Worm (Caenorhabditis elegans) whole organism, L2 larva: Measurements from ENCODE around the gene inx-2.

ENCODE experiments used
- C34F6.9 ChIP-seq: fragments of 150-350 bp; optimal IDR thresholded peaks from 2 replicates; lab custom pipeline; 2014; ENCODE audit warnings: missing biosample characterization, missing genetic modification characterization
- F13H6.1 ChIP-seq: sonication (generic microtip); optimal IDR thresholded peaks from 2 replicates; lab custom pipeline; 2016; ENCODE audit warnings: missing genetic modification characterization, missing compliant biosample characterization
- R02D3.7 ChIP-seq: fragments of 150-350 bp; optimal IDR thresholded peaks from 2 replicates; lab custom pipeline; 2014; ENCODE audit warnings: missing biosample characterization, missing genetic modification characterization
- Y55F3AM.14 ChIP-seq: fragments of 200-800 bp; sonication (Bioruptor generic); optimal IDR thresholded peaks from 2 replicates; lab custom pipeline; 2018; ENCODE audit warnings: mild to moderate bottlenecking, missing genetic modification characterization, missing compliant biosample characterization
- ZK546.5 ChIP-seq: sonication (generic microtip); optimal IDR thresholded peaks from 2 replicates; lab custom pipeline; 2017; ENCODE audit warnings: missing biosample characterization, missing genetic modification characterization
- aly-2 ChIP-seq: fragments of 150-350 bp; optimal IDR thresholded peaks from 2 replicates; lab custom pipeline; 2014; ENCODE audit warnings: missing biosample characterization, missing genetic modification characterization
- ama-1 ChIP-seq: fragments of 150-350 bp; optimal IDR thresholded peaks from 2 replicates; lab custom pipeline; 2018; ENCODE audit warnings: inconsistent platforms
- blmp-1 ChIP-seq: sonication (generic microtip); optimal IDR thresholded peaks from 2 replicates; lab custom pipeline; 2017; ENCODE audit warnings: missing genetic modification characterization, mild to moderate bottlenecking, missing compliant biosample characterization, antibody characterized with exemption, moderate library complexity; ENCODE audit not compliant: insufficient read depth
- ceh-16 ChIP-seq: fragments of 150-350 bp; optimal IDR thresholded peaks from 2 replicates; lab custom pipeline; 2014; ENCODE audit warnings: missing biosample characterization, missing genetic modification characterization
- ceh-82 ChIP-seq: fragments of 150-350 bp; optimal IDR thresholded peaks from 2 replicates; lab custom pipeline; 2014; ENCODE audit warnings: missing biosample characterization, missing genetic modification characterization
- crh-2 ChIP-seq: sonication (generic microtip); optimal IDR thresholded peaks from 2 replicates; lab custom pipeline; 2017; ENCODE audit warnings: missing biosample characterization, missing genetic modification characterization
- dmd-4 ChIP-seq: sonication (generic microtip); optimal IDR thresholded peaks from 2 replicates; lab custom pipeline; 2017; ENCODE audit warnings: missing biosample characterization, missing genetic modification characterization
- egl-27 ChIP-seq: sonication (generic microtip); optimal IDR thresholded peaks from 3 replicates; lab custom pipeline; 2017; ENCODE audit warnings: missing biosample characterization, missing genetic modification reagents, missing genetic modification characterization
- elt-3 ChIP-seq: sonication (generic microtip); optimal IDR thresholded peaks from 2 replicates; lab custom pipeline; 2017; ENCODE audit warnings: missing biosample characterization, missing genetic modification characterization
- fos-1 ChIP-seq: fragments of 150-350 bp; optimal IDR thresholded peaks from 2 replicates; lab custom pipeline; 2014; ENCODE audit warnings: missing biosample characterization, missing genetic modification characterization
- gmeb-1 ChIP-seq: fragments of 150-350 bp; optimal IDR thresholded peaks from 2 replicates; lab custom pipeline; 2014; ENCODE audit warnings: missing biosample characterization, missing genetic modification characterization
- lin-11 ChIP-seq: fragments of 150-350 bp; sonication (generic microtip); optimal IDR thresholded peaks from 2 replicates; lab custom pipeline; 2014; ENCODE audit warnings: missing biosample characterization, missing genetic modification characterization, inconsistent platforms, mixed read lengths
- lin-13 ChIP-seq: fragments of 150-350 bp; optimal IDR thresholded peaks from 2 replicates; lab custom pipeline; 2014; ENCODE audit warnings: missing biosample characterization, missing genetic modification reagents, missing genetic modification characterization
- lin-39 ChIP-seq: fragments of 150-350 bp; optimal IDR thresholded peaks from 2 replicates; lab custom pipeline; 2014; ENCODE audit warnings: missing biosample characterization, missing genetic modification reagents, missing genetic modification characterization
- lsy-2 ChIP-seq, 2 experiments: fragments of 150-350 bp in 1 of 2; sonication (generic microtip) in 1 of 2; optimal IDR thresholded peaks; 2 replicates each; lab custom pipeline; 2014 to 2017; ENCODE audit warnings: missing biosample characterization in 2 of 2, missing genetic modification characterization in 2 of 2
- mab-5 ChIP-seq: fragments of 150-350 bp; optimal IDR thresholded peaks from 2 replicates; lab custom pipeline; 2014; ENCODE audit warnings: missing biosample characterization, missing genetic modification characterization
- mbf-1 ChIP-seq: sonication (generic microtip); optimal IDR thresholded peaks from 2 replicates; lab custom pipeline; 2017; ENCODE audit warnings: missing biosample characterization, missing genetic modification characterization
- mdl-1 ChIP-seq, 2 experiments: fragments of 150-350 bp in 1 of 2; sonication (generic microtip) in 1 of 2; optimal IDR thresholded peaks; 2 replicates each; lab custom pipeline; 2017; ENCODE audit warnings: missing biosample characterization in 2 of 2, missing genetic modification characterization in 2 of 2
- nhr-10 ChIP-seq: sonication (generic microtip); optimal IDR thresholded peaks from 2 replicates; lab custom pipeline; 2017; ENCODE audit warnings: missing biosample characterization, missing genetic modification characterization
- nhr-11 ChIP-seq: fragments of 150-350 bp; optimal IDR thresholded peaks from 2 replicates; lab custom pipeline; 2014; ENCODE audit warnings: missing biosample characterization, missing genetic modification characterization
- nhr-12 ChIP-seq: fragments of 150-350 bp; optimal IDR thresholded peaks from 2 replicates; lab custom pipeline; 2014; ENCODE audit warnings: missing biosample characterization, missing genetic modification characterization
- nhr-129 ChIP-seq: fragments of 150-350 bp; optimal IDR thresholded peaks from 2 replicates; lab custom pipeline; 2014; ENCODE audit warnings: missing biosample characterization, missing genetic modification characterization
- nhr-21 ChIP-seq: fragments of 150-350 bp; optimal IDR thresholded peaks from 2 replicates; lab custom pipeline; 2014; ENCODE audit warnings: missing biosample characterization, missing genetic modification characterization
- nhr-23 ChIP-seq: fragments of 150-350 bp; optimal IDR thresholded peaks from 2 replicates; lab custom pipeline; 2014; ENCODE audit warnings: missing biosample characterization, missing genetic modification reagents, missing genetic modification characterization
- nhr-237 ChIP-seq: fragments of 150-350 bp; optimal IDR thresholded peaks from 2 replicates; lab custom pipeline; 2014; ENCODE audit warnings: missing biosample characterization, missing genetic modification characterization
- nhr-25 ChIP-seq: fragments of 150-350 bp; sonication (generic microtip); optimal IDR thresholded peaks from 3 replicates; lab custom pipeline; 2014; ENCODE audit warnings: missing biosample characterization, missing genetic modification characterization
- nhr-6 ChIP-seq: fragments of 150-350 bp; optimal IDR thresholded peaks from 2 replicates; lab custom pipeline; 2014; ENCODE audit warnings: missing biosample characterization, missing genetic modification characterization
- nhr-77 ChIP-seq: fragments of 150-350 bp; optimal IDR thresholded peaks from 2 replicates; lab custom pipeline; 2014; ENCODE audit warnings: missing biosample characterization, missing genetic modification characterization
- sem-4 ChIP-seq: fragments of 150-350 bp; optimal IDR thresholded peaks from 2 replicates; lab custom pipeline; 2014; ENCODE audit warnings: missing biosample characterization, missing genetic modification reagents, missing genetic modification characterization
- skn-1 ChIP-seq: sonication (generic microtip); optimal IDR thresholded peaks from 2 replicates; lab custom pipeline; 2017; ENCODE audit warnings: missing biosample characterization, missing genetic modification characterization
- sma-3 ChIP-seq: sonication (generic microtip); optimal IDR thresholded peaks from 2 replicates; lab custom pipeline; 2016; ENCODE audit warnings: missing genetic modification reagents, missing genetic modification characterization, missing compliant biosample characterization
- sma-9 ChIP-seq, 2 experiments: fragments of 150-350 bp in 1 of 2; sonication (generic microtip) in 1 of 2; optimal IDR thresholded peaks; 2 replicates each; lab custom pipeline; 2014 to 2016; ENCODE audit warnings: missing genetic modification characterization in 2 of 2, mild to moderate bottlenecking in 1 of 2, missing biosample characterization in 1 of 2, missing compliant biosample characterization in 1 of 2, missing genetic modification reagents in 1 of 2, moderate library complexity in 1 of 2
- snpc-4 ChIP-seq: fragments of 150-350 bp; optimal IDR thresholded peaks from 2 replicates; lab custom pipeline; 2014; ENCODE audit warnings: missing biosample characterization, missing genetic modification characterization
- unc-39 ChIP-seq: fragments of 150-350 bp; optimal IDR thresholded peaks from 2 replicates; lab custom pipeline; 2014; ENCODE audit warnings: missing biosample characterization, missing genetic modification characterization
- unc-55 ChIP-seq: fragments of 150-350 bp; sonication (generic microtip); optimal IDR thresholded peaks from 3 replicates; lab custom pipeline; 2014; ENCODE audit warnings: missing biosample characterization, missing genetic modification reagents, missing genetic modification characterization
- unc-62 ChIP-seq: fragments of 150-350 bp; optimal IDR thresholded peaks from 2 replicates; lab custom pipeline; 2014; ENCODE audit warnings: missing biosample characterization, missing genetic modification reagents, missing genetic modification characterization
- zag-1 ChIP-seq: fragments of 150-350 bp; optimal IDR thresholded peaks from 2 replicates; lab custom pipeline; 2014; ENCODE audit warnings: missing biosample characterization, missing genetic modification characterization
- ztf-1 ChIP-seq: fragments of 200-800 bp; sonication (Bioruptor generic); conservative IDR thresholded peaks from 2 replicates; pipeline ENCODE4 v1.3.6; 2022; ENCODE audit warnings: missing genetic modification characterization, missing compliant biosample characterization
- ztf-11 ChIP-seq: sonication (generic microtip); optimal IDR thresholded peaks from 2 replicates; lab custom pipeline; 2017; ENCODE audit warnings: missing biosample characterization, missing genetic modification characterization
- ztf-4 ChIP-seq: fragments of 150-350 bp; optimal IDR thresholded peaks from 2 replicates; lab custom pipeline; 2014; ENCODE audit warnings: missing biosample characterization, missing genetic modification characterization

inx-2 gene

DNA sequence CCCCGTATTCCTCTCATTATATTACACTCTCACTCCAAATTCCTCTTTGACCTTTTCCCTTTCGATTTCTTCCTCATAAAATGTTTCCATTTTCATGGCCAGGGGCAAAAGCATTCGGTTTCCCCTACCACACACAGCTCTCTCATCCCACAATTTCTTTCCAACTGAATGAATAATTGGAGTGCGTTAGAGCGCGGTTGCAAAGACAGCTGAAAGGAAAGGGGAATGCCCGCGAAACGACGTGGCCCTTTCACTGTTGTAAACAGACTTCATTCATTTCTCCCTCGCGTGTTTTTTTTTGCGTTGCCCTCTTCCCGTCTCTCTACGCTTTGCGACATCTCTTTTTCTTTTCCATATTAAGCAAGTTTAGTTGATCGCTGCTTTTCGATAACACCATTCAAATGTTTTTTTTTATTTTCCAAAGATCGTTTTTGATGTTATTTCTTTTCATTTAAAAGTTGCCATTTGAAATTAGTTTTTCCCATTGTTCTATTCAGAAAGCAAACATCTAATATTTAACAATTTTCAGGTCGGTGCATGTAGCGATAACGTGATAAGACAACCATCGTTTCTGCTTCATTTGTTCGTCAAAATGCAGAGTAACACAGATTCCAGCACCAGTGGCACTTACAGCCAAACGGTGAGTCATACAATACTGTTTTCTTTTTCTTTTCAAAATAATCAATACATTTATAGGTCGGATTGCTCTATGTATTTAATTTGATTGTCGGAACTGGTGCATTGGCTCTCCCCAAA is 34.0 kb downstream of the inx-2 start, which contains the start of gene C03A3.2 (continued):
- TF ChIP-seq nhr-25 (tag; lab: Kevin White, UChicago) (peak; percentile 75), lsy-2 (tag; optimal IDR thresholded peaks at IDR 0.05; lab: Kevin White, UChicago) (peak in 1 of 2 experiments; percentile 74), zag-1 (peak; percentile 75), sma-9 (GFP tag; optimal IDR thresholded peaks at IDR 0.05; lab: Kevin White, UChicago) (peak; percentile 66), sma-9 (tag; optimal IDR thresholded peaks at IDR 0.05; lab: Kevin White, UChicago) (no peak), ceh-16 (tag; lab: Kevin White, UChicago) (peak; percentile 39), aly-2 (tag; lab: Kevin White, UChicago) (no peak), gmeb-1 (tag; lab: Kevin White, UChicago) (no peak), ZK546.5 (no peak), snpc-4 (tag; lab: Kevin White, UChicago) (peak; percentile 55)

ce11 chrX:11257071-11257470 is 39.5 kb downstream of the inx-2 start, which contains the start of gene C03A3.1:
Gene C03A3.1 (plus strand): TSS chrX:11257361.
- TF ChIP-seq gmeb-1 (tag; lab: Kevin White, UChicago) = no peak
- TF ChIP-seq ama-1 (lab: Kevin White, UChicago) = no peak
- TF ChIP-seq unc-55 (GFP tag; lab: Kevin White, UChicago) = peak; percentile 42
- no peak for TF ChIP-seq ZK546.5
- TF ChIP-seq C34F6.9 (tag; lab: Kevin White, UChicago) = peak; percentile 26
- peak; percentile 60 for TF ChIP-seq lin-11 (tag; lab: Kevin White, UChicago)
- no peak for TF ChIP-seq egl-27 (tag; lab: Kevin White, UChicago)
- no peak for TF ChIP-seq nhr-77 (tag; lab: Kevin White, UChicago)
- TF ChIP-seq nhr-129 (tag; lab: Kevin White, UChicago) = peak; percentile 16
- no peak for TF ChIP-seq ztf-4 (tag; lab: Kevin White, UChicago)
- TF ChIP-seq mbf-1 = no peak
- TF ChIP-seq crh-2 (tag; lab: Kevin White, UChicago) = no peak
- TF ChIP-seq F13H6.1 (tag; lab: Kevin White, UChicago) = peak; percentile 33
- peak; percentile 23 for TF ChIP-seq zag-1
- TF ChIP-seq sem-4 (tag; lab: Kevin White, UChicago) = no peak

- TF ChIP-seq ztf-1 (no peak), mdl-1 (tag; optimal IDR thresholded peaks at IDR 0.05; lab: Kevin White, UChicago) (no peak), lin-13 (GFP tag; lab: Kevin White, UChicago) (peak; percentile 45), gmeb-1 (tag; lab: Kevin White, UChicago) (peak; percentile 45), nhr-23 (no peak), zag-1 (no peak), ama-1 (lab: Kevin White, UChicago) (no peak), ceh-82 (no peak), ZK546.5 (no peak), fos-1 (tag; lab: Kevin White, UChicago) (peak; percentile 21), nhr-21 (peak; percentile 62), C34F6.9 (tag; lab: Kevin White, UChicago) (peak; percentile 50), nhr-129 (tag; lab: Kevin White, UChicago) (peak; percentile 47), Y55F3AM.14 (no peak), R02D3.7 (tag; lab: Kevin White, UChicago) (no peak), nhr-12 (tag; lab: Kevin White, UChicago) (no peak), sma-9 (GFP tag; optimal IDR thresholded peaks at IDR 0.05; lab: Kevin White, UChicago) (peak; percentile 56), sma-9 (tag; optimal IDR thresholded peaks at IDR 0.05; lab: Kevin White, UChicago) (no peak), ceh-16 (tag; lab: Kevin White, UChicago) (no peak), unc-39 (tag; lab: Kevin White, UChicago) (no peak), egl-27 (tag; lab: Kevin White, UChicago) (no peak), mab-5 (tag; lab: Kevin White, UChicago) (no peak), lin-39 (tag; lab: Kevin White, UChicago) (no peak), skn-1 (tag; lab: Kevin White, UChicago) (no peak), sem-4 (tag; lab: Kevin White, UChicago) (no peak), unc-62 (no peak), aly-2 (tag; lab: Kevin White, UChicago) (no peak), lin-11 (tag; lab: Kevin White, UChicago) (no peak), ztf-4 (tag; lab: Kevin White, UChicago) (no peak), nhr-6 (tag; lab: Kevin White, UChicago) (no peak), unc-55 (GFP tag; lab: Kevin White, UChicago) (peak; percentile 46), nhr-11 (tag; lab: Kevin White, UChicago) (no peak), nhr-237 (no peak), nhr-77 (tag; lab: Kevin White, UChicago) (no peak), dmd-4 (tag; lab: Kevin White, UChicago) (no peak), sma-3 (peak; percentile 44), nhr-10 (tag; lab: Kevin White, UChicago) (no peak), lsy-2 (tag; optimal IDR thresholded peaks at IDR 0.05; lab: Kevin White, UChicago) (peak; percentile 0 to 37), ztf-11 (tag; lab: Kevin White, UChicago) (no peak), blmp-1 (tag; lab: Kevin White, UChicago) (no peak), crh-2 (tag; lab: Kevin White, UChicago) (peak; percentile 47), elt-3 (tag; lab: Kevin White, UChicago) (no peak), nhr-25 (tag; lab: Kevin White, UChicago) (no peak)
Measured at ce11 chrX:11252429-11252828, 44.1 kb downstream of the inx-2 start.
